Worm (Caenorhabditis elegans): ENCODE data around the gene B0252.1.

B0252.1 gene

ce11 chrII:6926488-6926887 lies 7.0 kb downstream of the B0252.1 start (continued):
- TF ChIP-seq C06A6.2 (GFP tag; conservative IDR thresholded peaks at IDR 0.05) (no peak), attf-3 (GFP tag; conservative IDR thresholded peaks at IDR 0.05) (no peak; the same call in 1 of the 2 replicates), K12H6.12 (tag; optimal IDR thresholded peaks at IDR 0.05) (peak; percentile 66), F57C9.4 (tag; optimal IDR thresholded peaks at IDR 0.05) (no peak), ets-4 (GFP tag; optimal IDR thresholded peaks at IDR 0.05) (peak; percentile 39), sptf-2 (GFP tag; optimal IDR thresholded peaks at IDR 0.05) (no peak), him-1 (tag; optimal IDR thresholded peaks at IDR 0.05) (no peak), ekl-4 (GFP tag; IDR thresholded peaks at IDR 0.05) (no peak), egl-44 (GFP tag; IDR thresholded peaks at IDR 0.05) (no peak), unc-130 (GFP tag; optimal IDR thresholded peaks at IDR 0.05) (no peak), atf-7 (tag; optimal IDR thresholded peaks at IDR 0.05) (peak; percentile 47), mes-4 (tag; optimal IDR thresholded peaks at IDR 0.05) (no peak), lin-40 (tag; optimal IDR thresholded peaks at IDR 0.05) (peak; percentile 74), efl-1 (GFP tag; optimal IDR thresholded peaks at IDR 0.05) (no peak), madf-3 (GFP tag; IDR thresholded peaks at IDR 0.05) (no peak), ama-1 (optimal IDR thresholded peaks at IDR 0.05) (no peak), ama-1 (GFP tag; optimal IDR thresholded peaks at IDR 0.05) (no peak), lin-35 (GFP tag; optimal IDR thresholded peaks at IDR 0.05) (no peak), F33H1.4 (GFP tag; IDR thresholded peaks at IDR 0.05) (no peak), F10E7.11 (tag; optimal IDR thresholded peaks at IDR 0.05) (no peak), ztf-22 (GFP tag; optimal IDR thresholded peaks at IDR 0.05) (peak; percentile 32), ztf-25 (GFP tag; IDR thresholded peaks at IDR 0.05) (no peak), ztf-6 (GFP tag; IDR thresholded peaks at IDR 0.05) (no peak), aptf-2 (GFP tag; conservative IDR thresholded peaks at IDR 0.05) (no peak), nfyb-1 (GFP tag; IDR thresholded peaks at IDR 0.05) (peak; percentile 46; the same call in 1 of the 2 replicates), zfh-2 (GFP tag; conservative IDR thresholded peaks at IDR 0.05) (no peak; the same call in 1 of the 2 replicates), athp-1 (tag; optimal IDR thresholded peaks at IDR 0.05) (no peak), attf-5 (GFP tag; optimal IDR thresholded peaks at IDR 0.05) (peak; percentile 73), ceh-40 (GFP tag; IDR thresholded peaks at IDR 0.05) (no peak), hmg-1.2 (GFP tag; IDR thresholded peaks at IDR 0.05) (peak; percentile 89)

ce11 chrII:6927034-6927433 lies 7.6 kb downstream of the B0252.1 start:
- TF ChIP-seq him-1 (tag; optimal IDR thresholded peaks at IDR 0.05) (no peak), F23B12.7 (tag; optimal IDR thresholded peaks at IDR 0.05; ENCODE audit: insufficient read depth) (no peak), atf-7 (tag; optimal IDR thresholded peaks at IDR 0.05) (peak; percentile 37), F37B4.10 (GFP tag; IDR thresholded peaks at IDR 0.05) (0 out of 2 replicates have a peak, but pooled peaks have one; percentile 8), C17E4.6 (GFP tag; IDR thresholded peaks at IDR 0.05) (no peak)

DNA sequence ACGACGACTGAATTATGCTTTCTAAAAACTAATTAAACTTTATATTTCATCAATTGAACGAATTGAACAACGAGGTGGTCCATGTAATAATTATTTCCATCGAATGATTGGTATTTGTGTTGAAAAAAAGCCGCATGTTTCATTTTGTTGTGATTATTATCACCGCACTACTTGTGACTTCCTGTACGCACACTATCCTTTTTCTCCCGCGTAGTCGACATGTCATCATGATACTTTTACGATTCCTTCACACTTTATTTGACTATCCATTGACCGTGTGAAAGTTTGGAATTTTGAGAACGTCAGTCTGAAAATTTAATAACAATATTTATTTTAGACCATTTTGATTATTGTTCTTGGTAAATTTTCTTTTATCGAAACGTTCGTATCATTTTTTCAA lies 8.1 kb downstream of the B0252.1 start, which contains the start of gene F22D3.4:
Gene F22D3.4 (minus strand): TSS at position 1 of the 400 bp plus-strand sequence.
- TF ChIP-seq snpc-4 (GFP tag; optimal IDR thresholded peaks at IDR 0.05) (no peak), snpc-4 (tag; optimal IDR thresholded peaks at IDR 0.05) (no peak), ceh-91 (GFP tag; IDR thresholded peaks at IDR 0.05) (no peak), nhr-80 (tag; optimal IDR thresholded peaks at IDR 0.05) (peak; percentile 43), nhr-179 (tag; optimal IDR thresholded peaks at IDR 0.05) (no peak), F23B12.7 (tag; optimal IDR thresholded peaks at IDR 0.05; ENCODE audit: insufficient read depth) (no peak), lin-35 (GFP tag; optimal IDR thresholded peaks at IDR 0.05) (no peak), hmg-20 (GFP tag; IDR thresholded peaks at IDR 0.05) (no peak), let-607 (tag; optimal IDR thresholded peaks at IDR 0.05) (no peak)
